Fruit fly (Drosophila melanogaster): ENCODE results near the gene nanos.

DNA sequence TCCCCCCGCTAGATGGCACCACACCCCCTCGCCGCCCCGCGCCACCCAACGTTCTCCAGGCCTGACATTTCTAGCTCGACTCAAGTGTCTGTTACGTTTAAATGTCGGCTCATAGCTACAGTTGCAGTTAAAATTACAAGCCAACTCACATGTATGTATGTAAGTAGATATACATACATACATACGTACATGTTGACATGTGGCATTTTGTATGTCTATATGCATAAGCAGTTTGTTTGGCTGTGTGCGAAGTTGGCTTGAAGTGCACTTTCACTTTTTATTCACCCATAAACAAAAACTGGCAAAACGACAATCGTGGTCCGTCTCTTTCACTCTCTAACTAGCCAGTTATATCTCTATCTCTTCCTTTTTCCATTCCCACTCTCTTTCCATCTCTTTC is 25.8 kb downstream of the nanos start:
- TF ChIP-seq usp (GFP tag; optimal IDR thresholded peaks at IDR 0.05) (no peak), pan (optimal IDR thresholded peaks at IDR 0.05) (no peak), Dll (optimal IDR thresholded peaks at IDR 0.05) (no peak), CG8478 (optimal IDR thresholded peaks at IDR 0.05) (no peak), psq (optimal IDR thresholded peaks at IDR 0.05) (no peak)
